Fruit fly (Drosophila melanogaster): ENCODE data around the gene Mo25.
"Not testable (repeated sequence)": the region's sequence is repeated elsewhere in the genome, so short reads cannot be mapped to it uniquely, and the experiment has no call there.

Gene Mo25

dm6 chr3L:16602736-16603144, 12.5 kb downstream of the Mo25 start, which contains the start of gene Arts:
Gene Arts, plus strand, starts transcription at chr3L:16602851.
- TF ChIP-seq CG17801 (GFP tag; optimal IDR thresholded peaks at IDR 0.05; ENCODE audit: partially characterized antibody) = no peak

- TF ChIP-seq CG17801 (GFP tag; optimal IDR thresholded peaks at IDR 0.05; ENCODE audit: partially characterized antibody) = no peak
Measured at dm6 chr3L:16594922-16595518, 20.3 kb downstream of the Mo25 start, which contains the start of the genes spd-2 and Apl. Gene spd-2, minus strand, starts transcription at chr3L:16595014. Gene Apl, plus strand, starts transcription at chr3L:16595181.

- no peak for TF ChIP-seq CG17801 (GFP tag; optimal IDR thresholded peaks at IDR 0.05; ENCODE audit: partially characterized antibody)
Measured at dm6 chr3L:16590860-16591259, 24.4 kb downstream of the Mo25 start, which contains the start of gene tra. Gene tra, minus strand, starts transcription at chr3L:16591050.

- TF ChIP-seq CG17801 (GFP tag; optimal IDR thresholded peaks at IDR 0.05; ENCODE audit: partially characterized antibody) = peak; percentile 46
Measured at dm6 chr3L:16587994-16588622, 27.2 kb downstream of the Mo25 start.

- TF ChIP-seq CG17801 (GFP tag; optimal IDR thresholded peaks at IDR 0.05; ENCODE audit: partially characterized antibody) = peak; percentile 29
Measured at dm6 chr3L:16586989-16587388, 28.3 kb downstream of the Mo25 start, which contains the start of the genes Syx8 and CG32163. Gene Syx8, minus strand, starts transcription at chr3L:16587057. Gene CG32163, plus strand, starts transcription at chr3L:16587157.

dm6 chr3L:16584074-16584578, 31.1 kb downstream of the Mo25 start, which contains the start of gene UQCR-C2:
Gene UQCR-C2, plus strand, starts transcription at chr3L:16584124.
- TF ChIP-seq CG17801 (GFP tag; optimal IDR thresholded peaks at IDR 0.05; ENCODE audit: partially characterized antibody) = peak; percentile 26

dm6 chr3L:16582678-16583315, 32.5 kb downstream of the Mo25 start, which contains the start of gene Rpn12:
Gene Rpn12, plus strand, starts transcription at chr3L:16583028.
- peak; percentile 59 for TF ChIP-seq CG17801 (GFP tag; optimal IDR thresholded peaks at IDR 0.05; ENCODE audit: partially characterized antibody)

- peak; percentile 69 for TF ChIP-seq CG17801 (GFP tag; optimal IDR thresholded peaks at IDR 0.05; ENCODE audit: partially characterized antibody)
Measured at dm6 chr3L:16581201-16581705, 34.0 kb downstream of the Mo25 start, which contains the start of gene Smn. Gene Smn, minus strand, starts transcription at chr3L:16581547.

- peak; percentile 42 for TF ChIP-seq CG17801 (GFP tag; optimal IDR thresholded peaks at IDR 0.05; ENCODE audit: partially characterized antibody)
Measured at dm6 chr3L:16580049-16580448, 35.2 kb downstream of the Mo25 start, which contains the start of gene nxf2. Gene nxf2, minus strand, starts transcription at chr3L:16580306.

dm6 chr3L:16574307-16574946, 40.8 kb downstream of the Mo25 start, which contains the start of gene mbf1:
Gene mbf1, plus strand, starts transcription at chr3L:16574436.
- no peak for TF ChIP-seq CG17801 (GFP tag; optimal IDR thresholded peaks at IDR 0.05; ENCODE audit: partially characterized antibody)

dm6 chr3L:16573234-16573633, 42.0 kb downstream of the Mo25 start, which contains the start of gene Mipp1:
Gene Mipp1, minus strand, starts transcription at chr3L:16573334.
- not testable (repeated sequence) for TF ChIP-seq CG17801 (GFP tag; optimal IDR thresholded peaks at IDR 0.05; ENCODE audit: partially characterized antibody)

dm6 chr3L:16572208-16572607, 43.1 kb downstream of the Mo25 start:
- TF ChIP-seq CG17801 (GFP tag; optimal IDR thresholded peaks at IDR 0.05; ENCODE audit: partially characterized antibody) = no peak

dm6 chr3L:16571739-16572063, 43.6 kb downstream of the Mo25 start:
- no peak for TF ChIP-seq CG17801 (GFP tag; optimal IDR thresholded peaks at IDR 0.05; ENCODE audit: partially characterized antibody)

- no peak for TF ChIP-seq CG17801 (GFP tag; optimal IDR thresholded peaks at IDR 0.05; ENCODE audit: partially characterized antibody)
Measured at dm6 chr3L:16571014-16571738, 44.1 kb downstream of the Mo25 start.
